Worm (Caenorhabditis elegans) whole organism, early embryonic: ENCODE data around the gene M03A1.8.

Experiments used
- B0310.2 ChIP-seq: sonication (generic microtip); optimal IDR thresholded peaks from 2 replicates; lab custom pipeline; 2016; ENCODE audit warnings: mild to moderate bottlenecking, missing genetic modification characterization, missing compliant biosample characterization
- F13C5.2 ChIP-seq: sonication (generic microtip); optimal IDR thresholded peaks from 2 replicates; lab custom pipeline; 2017; ENCODE audit warnings: mild to moderate bottlenecking, missing genetic modification characterization, inconsistent platforms, missing compliant biosample characterization
- aly-1 ChIP-seq: sonication (generic microtip); optimal IDR thresholded peaks from 2 replicates; lab custom pipeline; 2016; ENCODE audit warnings: missing genetic modification characterization, missing compliant biosample characterization
- ama-1 ChIP-seq: fragments of 150-350 bp; optimal IDR thresholded peaks from 2 replicates; lab custom pipeline; 2014
- ceh-13 ChIP-seq: fragments of 200-800 bp; sonication (Bioruptor generic); optimal IDR thresholded peaks from 2 replicates; lab custom pipeline; 2018; ENCODE audit warnings: mild to moderate bottlenecking, missing genetic modification characterization, missing compliant biosample characterization
- ceh-36 ChIP-seq: sonication (generic microtip); optimal IDR thresholded peaks from 2 replicates; lab custom pipeline; 2016; ENCODE audit warnings: missing genetic modification characterization, inconsistent platforms, missing compliant biosample characterization
- ets-7 ChIP-seq: sonication (generic microtip); optimal IDR thresholded peaks from 2 replicates; lab custom pipeline; 2016; ENCODE audit warnings: missing genotype, missing genetic modification characterization, missing compliant biosample characterization
- flt-1 ChIP-seq: fragments of 200-800 bp; sonication (Bioruptor generic); IDR thresholded peaks from 2 replicates; pipeline ENCODE4 v1.3.6; 2022; ENCODE audit warnings: missing genetic modification characterization, missing compliant biosample characterization
- hmbx-1 ChIP-seq: sonication (generic microtip); optimal IDR thresholded peaks from 2 replicates; lab custom pipeline; 2016; ENCODE audit warnings: mild to moderate bottlenecking, missing genetic modification characterization, missing compliant biosample characterization
- hmg-4 ChIP-seq: fragments of 200-800 bp; sonication (Bioruptor generic); optimal IDR thresholded peaks from 2 replicates; lab custom pipeline; 2018; ENCODE audit warnings: mild to moderate bottlenecking, missing genetic modification characterization, missing compliant biosample characterization
- hnd-1 ChIP-seq: sonication (generic microtip); optimal IDR thresholded peaks from 2 replicates; lab custom pipeline; 2016; ENCODE audit warnings: missing genetic modification characterization, missing compliant biosample characterization
- pes-1 ChIP-seq: fragments of 200-800 bp; sonication (Bioruptor generic); IDR thresholded peaks from 2 replicates; pipeline ENCODE4 v1.3.6; 2022; ENCODE audit warnings: missing genetic modification reagents, missing genetic modification characterization, missing compliant biosample characterization
- scrt-1 ChIP-seq: fragments of 200-800 bp; sonication (Bioruptor generic); IDR thresholded peaks from 2 replicates; pipeline ENCODE4 v1.3.6; 2022; ENCODE audit warnings: missing genetic modification characterization, missing compliant biosample characterization
- sea-1 ChIP-seq: fragments of 200-800 bp; sonication (Bioruptor generic); conservative IDR thresholded peaks from 2 replicates; pipeline ENCODE4 v1.3.6; 2022; ENCODE audit warnings: missing genetic modification characterization, missing compliant biosample characterization
- tbx-11 ChIP-seq: fragments of 200-800 bp; sonication (Bioruptor generic); IDR thresholded peaks from 2 replicates; pipeline ENCODE4 v1.3.6; 2022; ENCODE audit warnings: missing genetic modification characterization, missing compliant biosample characterization
- tbx-37 ChIP-seq: fragments of 200-800 bp; sonication (Bioruptor generic); conservative IDR thresholded peaks from 2 replicates; pipeline ENCODE4 v1.3.6; 2022; ENCODE audit warnings: missing genetic modification reagents, missing genetic modification characterization, missing compliant biosample characterization
- tra-4 ChIP-seq: sonication (generic microtip); optimal IDR thresholded peaks from 2 replicates; lab custom pipeline; 2017; ENCODE audit warnings: missing genetic modification characterization, missing compliant biosample characterization

Gene M03A1.8

DNA sequence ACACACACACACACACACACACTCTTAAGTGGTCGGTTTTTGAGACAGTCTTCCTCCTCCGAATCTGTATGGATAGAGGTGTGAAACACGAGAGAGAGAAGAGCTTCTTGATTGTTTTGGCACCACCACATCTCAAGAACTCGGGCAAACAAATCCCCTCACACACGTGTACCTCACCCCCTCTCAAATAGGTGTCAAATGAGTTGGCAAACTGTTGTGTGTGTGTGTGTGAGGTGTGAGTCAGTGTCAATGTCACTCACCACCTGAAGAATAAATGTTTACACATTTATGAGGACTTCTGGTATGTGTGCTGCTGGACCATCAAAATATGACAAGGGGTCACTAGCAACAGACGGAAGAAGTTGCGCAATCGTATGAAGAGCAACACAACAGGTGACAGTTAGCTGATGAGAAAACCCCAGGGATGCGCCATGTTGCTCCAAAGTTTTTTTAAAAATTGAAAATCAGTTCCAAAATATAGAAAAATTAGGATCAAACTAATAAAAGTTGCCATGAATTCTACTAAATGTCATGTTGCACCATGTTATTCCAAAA, 19.9 kb downstream of the M03A1.8 start:
- TF ChIP-seq sea-1 (GFP tag; lab: Robert Waterston, UW), result no peak
- TF ChIP-seq tra-4, result no peak
- TF ChIP-seq scrt-1 (GFP tag; lab: Robert Waterston, UW), result no peak
- no peak for TF ChIP-seq F13C5.2
- no peak for TF ChIP-seq aly-1 (tag; lab: Kevin White, UChicago)
- no peak for TF ChIP-seq ets-7 (tag; lab: Kevin White, UChicago)
- TF ChIP-seq hmg-4, result no peak
- no peak for TF ChIP-seq ceh-36 (tag; lab: Kevin White, UChicago)
- no peak for TF ChIP-seq flt-1 (GFP tag; lab: Robert Waterston, UW)
- no peak for TF ChIP-seq ceh-13
- no peak for TF ChIP-seq hnd-1 (tag; lab: Kevin White, UChicago)
- no peak for TF ChIP-seq pes-1 (GFP tag; lab: Robert Waterston, UW)
- no peak for TF ChIP-seq B0310.2
- no peak for TF ChIP-seq hmbx-1 (tag; lab: Kevin White, UChicago)
- no peak for TF ChIP-seq tbx-11
- TF ChIP-seq tbx-37 (GFP tag; lab: Robert Waterston, UW), result no peak
- TF ChIP-seq ama-1 (lab: Kevin White, UChicago), result no peak

DNA sequence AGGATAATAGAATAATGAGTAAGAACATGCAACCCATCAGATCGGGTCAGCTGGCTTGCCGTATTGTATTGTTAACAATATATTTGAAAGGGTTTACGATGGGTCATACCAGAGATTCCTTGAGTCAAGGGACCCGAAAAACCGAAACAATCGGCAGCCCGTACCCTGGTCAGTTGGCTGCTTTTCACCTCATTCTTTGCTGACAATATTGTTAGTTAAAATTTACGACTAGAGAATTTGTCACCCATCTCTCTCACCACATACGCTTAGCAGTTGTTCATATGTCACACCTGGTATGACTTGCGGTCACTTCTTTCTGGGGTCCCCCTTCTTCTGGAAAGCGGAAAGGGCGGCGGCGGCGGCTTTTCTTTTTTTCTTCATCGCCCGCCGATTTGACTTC, 21.0 kb downstream of the M03A1.8 start:
- TF ChIP-seq sea-1 (GFP tag; lab: Robert Waterston, UW) (no peak), pes-1 (GFP tag; lab: Robert Waterston, UW) (0 out of 2 replicates have a peak, but pooled peaks have one; percentile 26)

DNA sequence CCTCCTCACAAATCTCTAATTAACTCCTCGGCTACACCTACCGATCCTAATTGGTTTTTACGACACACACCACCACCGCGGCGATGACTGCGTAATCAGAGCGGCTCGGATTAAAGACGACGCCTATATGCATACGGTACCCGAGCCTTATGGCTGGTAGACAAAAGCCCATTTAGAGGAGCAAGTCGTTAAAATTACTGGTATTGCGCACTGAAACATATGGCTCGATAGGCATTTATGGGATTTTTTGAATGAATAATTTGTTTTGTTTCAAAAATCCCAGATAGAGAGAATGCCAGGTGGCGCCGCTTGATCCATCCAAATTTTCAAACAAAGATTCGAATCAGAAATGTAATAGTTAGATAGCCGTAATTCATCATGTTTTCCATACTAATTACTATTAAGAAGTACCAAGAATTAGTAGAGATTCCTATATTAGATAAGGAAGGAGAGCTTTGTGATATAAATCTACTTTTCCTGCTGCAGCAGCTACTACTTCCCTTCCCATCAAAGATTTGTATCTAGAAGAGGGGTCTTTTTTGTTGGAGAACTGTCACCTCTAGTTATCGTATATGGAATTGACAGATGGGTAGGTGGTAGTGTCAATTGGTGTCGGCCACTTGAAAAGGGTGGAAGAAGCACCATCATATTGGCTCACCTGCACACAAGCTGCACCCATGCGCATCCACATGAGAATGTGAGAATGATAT, 23.2 kb downstream of the M03A1.8 start:
- TF ChIP-seq scrt-1 (GFP tag; lab: Robert Waterston, UW), result no peak
- no peak for TF ChIP-seq ama-1 (lab: Kevin White, UChicago)
- no peak for TF ChIP-seq hnd-1 (tag; lab: Kevin White, UChicago)
- TF ChIP-seq B0310.2, result no peak
- TF ChIP-seq hmg-4, result no peak

DNA sequence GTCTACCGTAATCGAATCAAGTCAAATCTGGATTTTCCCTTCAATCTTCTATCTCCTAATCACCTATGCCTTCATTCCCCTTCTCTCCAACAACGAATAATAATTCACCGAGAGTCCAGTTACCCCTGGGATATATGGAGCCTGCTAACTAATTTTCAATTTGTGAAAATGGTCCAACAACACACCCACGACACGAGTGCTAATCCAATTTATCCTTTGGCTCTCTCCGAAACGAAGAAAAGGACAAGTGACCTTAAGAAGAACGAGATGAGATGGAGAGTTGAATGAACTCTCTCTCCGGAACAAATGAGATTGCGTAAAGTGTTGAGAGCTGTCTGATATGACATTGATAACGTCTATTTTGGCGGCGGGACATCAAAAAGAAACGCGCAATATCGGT, 24.2 kb downstream of the M03A1.8 start:
- no peak for TF ChIP-seq scrt-1 (GFP tag; lab: Robert Waterston, UW)
- TF ChIP-seq F13C5.2, result no peak
- no peak for TF ChIP-seq sea-1 (GFP tag; lab: Robert Waterston, UW)
- TF ChIP-seq hmbx-1 (tag; lab: Kevin White, UChicago), result no peak
- no peak for TF ChIP-seq hnd-1 (tag; lab: Kevin White, UChicago)
- TF ChIP-seq tbx-37 (GFP tag; lab: Robert Waterston, UW), result no peak
- no peak for TF ChIP-seq flt-1 (GFP tag; lab: Robert Waterston, UW)

DNA sequence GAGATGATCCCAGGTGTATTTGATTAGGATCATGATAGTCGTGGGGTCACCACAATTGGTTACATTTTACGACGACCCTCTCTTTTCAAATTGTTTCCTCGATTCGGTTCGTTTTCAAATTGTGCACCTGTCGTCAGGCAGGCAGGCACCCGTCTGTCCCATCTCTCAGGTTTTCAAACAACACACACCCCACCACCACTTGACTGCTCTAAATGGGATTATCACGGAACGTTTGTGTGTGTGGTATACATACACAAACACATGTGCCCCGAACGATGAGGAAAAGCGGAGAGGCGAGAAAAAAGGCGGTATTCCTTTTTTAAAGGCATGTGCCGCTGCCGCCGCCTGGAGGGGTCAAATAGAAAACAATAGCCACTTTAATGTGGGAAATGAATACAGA, 25.2 kb downstream of the M03A1.8 start:
- TF ChIP-seq flt-1 (GFP tag; lab: Robert Waterston, UW) (no peak), hmg-4 (peak; percentile 10), F13C5.2 (no peak), ceh-36 (tag; lab: Kevin White, UChicago) (peak; percentile 54), ets-7 (tag; lab: Kevin White, UChicago) (no peak), B0310.2 (no peak), hmbx-1 (tag; lab: Kevin White, UChicago) (no peak), tra-4 (no peak), hnd-1 (tag; lab: Kevin White, UChicago) (no peak), ceh-13 (no peak), sea-1 (GFP tag; lab: Robert Waterston, UW) (no peak), tbx-37 (GFP tag; lab: Robert Waterston, UW) (no peak)

DNA sequence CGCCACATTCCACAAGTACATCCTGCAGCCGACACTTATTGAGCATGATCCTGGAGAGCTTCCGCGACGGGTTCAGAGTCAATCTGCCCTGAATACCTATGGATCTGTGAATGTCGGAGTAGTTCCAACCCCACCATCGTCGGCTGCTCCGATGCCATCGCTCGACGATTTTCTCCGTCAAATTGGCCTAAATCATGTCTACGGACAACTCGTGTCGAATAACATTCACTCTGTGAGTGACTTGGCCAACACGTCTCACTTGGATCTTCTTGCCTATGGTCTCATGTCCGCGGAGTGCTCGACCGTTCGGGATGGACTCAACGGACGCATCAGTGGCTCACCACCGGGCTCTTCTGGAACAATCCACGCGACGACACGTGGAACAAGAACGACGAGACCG, 29.9 kb downstream of the M03A1.8 start:
- no peak for TF ChIP-seq ets-7 (tag; lab: Kevin White, UChicago)
- TF ChIP-seq flt-1 (GFP tag; lab: Robert Waterston, UW), result no peak
- no peak for TF ChIP-seq sea-1 (GFP tag; lab: Robert Waterston, UW)
- TF ChIP-seq ceh-36 (tag; lab: Kevin White, UChicago), result no peak
- no peak for TF ChIP-seq pes-1 (GFP tag; lab: Robert Waterston, UW)
- TF ChIP-seq scrt-1 (GFP tag; lab: Robert Waterston, UW), result no peak
- no peak for TF ChIP-seq tbx-11
- no peak for TF ChIP-seq ama-1 (lab: Kevin White, UChicago)
- TF ChIP-seq hmg-4, result no peak
- TF ChIP-seq ceh-13, result no peak
- no peak for TF ChIP-seq hnd-1 (tag; lab: Kevin White, UChicago)
- TF ChIP-seq tbx-37 (GFP tag; lab: Robert Waterston, UW), result no peak
- no peak for TF ChIP-seq tra-4

DNA sequence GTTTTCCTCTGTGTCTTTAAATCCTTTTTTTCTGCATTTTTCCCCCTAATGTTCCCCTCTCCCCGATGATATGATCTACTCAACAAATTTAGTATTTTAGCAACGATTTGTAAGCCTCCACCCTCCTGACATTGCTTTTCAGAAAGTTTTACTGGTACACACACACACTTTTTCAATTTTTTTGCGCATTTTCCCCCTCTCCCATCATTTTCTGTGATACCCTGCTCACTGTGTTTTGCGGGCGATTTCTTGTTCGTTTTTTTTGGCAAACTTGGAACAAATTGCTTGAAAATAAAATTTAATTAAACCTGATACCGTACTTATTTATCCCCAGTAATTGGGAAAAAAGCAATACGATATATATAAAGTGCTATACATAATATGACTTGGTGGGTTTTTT, 30.5 kb downstream of the M03A1.8 start:
- TF ChIP-seq F13C5.2 (no peak), B0310.2 (no peak), tra-4 (no peak), ama-1 (lab: Kevin White, UChicago) (peak; percentile 29)

DNA sequence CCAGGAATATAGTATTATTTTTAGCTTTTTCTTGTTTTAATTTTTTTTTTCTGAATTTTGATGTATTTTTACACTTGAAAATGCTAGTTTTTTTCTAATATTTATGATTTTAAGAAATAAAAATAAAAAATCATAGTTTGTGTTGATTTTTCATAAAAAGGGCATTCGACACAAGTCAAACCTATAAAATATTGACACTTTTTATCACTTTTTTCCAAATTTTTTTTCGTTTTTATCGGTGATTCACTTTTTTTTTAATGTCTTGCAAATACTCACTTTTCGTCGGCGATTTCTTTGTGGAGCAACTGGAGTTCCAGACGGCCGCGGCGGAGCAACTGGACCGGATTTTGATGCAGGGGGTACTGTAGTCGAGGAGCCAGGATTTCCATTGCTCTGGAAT, 37.3 kb downstream of the M03A1.8 start:
- TF ChIP-seq tbx-37 (GFP tag; lab: Robert Waterston, UW) (no peak), ceh-36 (tag; lab: Kevin White, UChicago) (no peak), hnd-1 (tag; lab: Kevin White, UChicago) (no peak), pes-1 (GFP tag; lab: Robert Waterston, UW) (no peak), tbx-11 (no peak), sea-1 (GFP tag; lab: Robert Waterston, UW) (no peak), flt-1 (GFP tag; lab: Robert Waterston, UW) (no peak), ceh-13 (no peak), F13C5.2 (no peak), ama-1 (lab: Kevin White, UChicago) (no peak), tra-4 (no peak)
